Fruit fly (Drosophila melanogaster) whole organism, adult: Measurements from ENCODE around the gene bcd.

Experiments used
- CG11617 ChIP-seq: fragments of 200-800 bp; sonication (Bioruptor generic); optimal IDR thresholded peaks from 2 replicates; lab custom pipeline; 2017; ENCODE audit warnings: mild to moderate bottlenecking, missing biosample characterization, missing genetic modification reagents, missing genetic modification characterization
- CG12768 ChIP-seq: fragments of 200-800 bp; sonication (Bioruptor generic); optimal IDR thresholded peaks from 2 replicates; lab custom pipeline; 2017; ENCODE audit warnings: missing biosample characterization, missing genetic modification characterization, mild to moderate bottlenecking, moderate library complexity, missing genetic modification reagents
- CG14711 ChIP-seq: fragments of 200-800 bp; sonication (Bioruptor generic); optimal IDR thresholded peaks from 2 replicates; lab custom pipeline; 2018; ENCODE audit warnings: missing biosample characterization, mild to moderate bottlenecking, missing genetic modification characterization, moderate library complexity
- CG1620 ChIP-seq: fragments of 200-800 bp; sonication (Bioruptor generic); optimal IDR thresholded peaks from 2 replicates; lab custom pipeline; 2016; ENCODE audit warnings: missing biosample characterization, missing genetic modification characterization
- CG33017 ChIP-seq: fragments of 200-800 bp; sonication (Bioruptor generic); optimal IDR thresholded peaks from 2 replicates; lab custom pipeline; 2018; ENCODE audit warnings: missing biosample characterization, mild to moderate bottlenecking, missing genetic modification characterization, moderate library complexity
- CG5204 ChIP-seq: fragments of 200-800 bp; sonication (Bioruptor generic); optimal IDR thresholded peaks from 2 replicates; lab custom pipeline; 2016; ENCODE audit warnings: missing biosample characterization, missing genetic modification characterization
- CG7045 ChIP-seq: fragments of 200-800 bp; sonication (Bioruptor generic); optimal IDR thresholded peaks from 2 replicates; lab custom pipeline; 2017; ENCODE audit warnings: missing biosample characterization, mild to moderate bottlenecking, missing genetic modification characterization
- CG7101 ChIP-seq: fragments of 200-800 bp; sonication (Bioruptor generic); optimal IDR thresholded peaks from 2 replicates; lab custom pipeline; 2018; ENCODE audit warnings: missing biosample characterization, mild to moderate bottlenecking, missing genetic modification characterization, moderate library complexity
- Clk ChIP-seq: fragments of 200-800 bp; sonication (Bioruptor generic); optimal IDR thresholded peaks from 2 replicates; lab custom pipeline; 2017; ENCODE audit warnings: missing biosample characterization, missing genetic modification characterization
- Crg-1 ChIP-seq: fragments of 200-800 bp; sonication (Bioruptor generic); optimal IDR thresholded peaks from 2 replicates; lab custom pipeline; 2016; ENCODE audit warnings: missing biosample characterization, missing genetic modification characterization
- Hr96 ChIP-seq: fragments of 200-800 bp; sonication (Bioruptor generic); optimal IDR thresholded peaks from 2 replicates; lab custom pipeline; 2016; ENCODE audit warnings: missing biosample characterization, missing genetic modification characterization
- Mnt ChIP-seq: fragments of 200-800 bp; sonication (Bioruptor generic); optimal IDR thresholded peaks from 2 replicates; lab custom pipeline; 2016; ENCODE audit warnings: missing biosample characterization, mild to moderate bottlenecking, missing genetic modification characterization
- bab1 ChIP-seq: fragments of 200-800 bp; sonication (Bioruptor generic); optimal IDR thresholded peaks from 3 replicates; lab custom pipeline; 2019; ENCODE audit warnings: missing biosample characterization, mild to moderate bottlenecking, missing genetic modification characterization, moderate library complexity
- cic ChIP-seq: fragments of 200-800 bp; sonication (Bioruptor generic); optimal IDR thresholded peaks from 2 replicates; lab custom pipeline; 2017; ENCODE audit warnings: missing biosample characterization, mild to moderate bottlenecking, missing genetic modification characterization, moderate library complexity
- cnc ChIP-seq, 2 experiments: fragments of >200 bp; optimal IDR thresholded peaks; 2 replicates each; lab custom pipeline; 2017
- kay ChIP-seq: fragments of 200-800 bp; sonication (Bioruptor generic); peaks from one replicate; lab custom pipeline; 2016; ENCODE audit warnings: missing biosample characterization, missing genetic modification characterization, borderline replicate concordance
- ovo ChIP-seq: fragments of 200-800 bp; sonication (Bioruptor generic); optimal IDR thresholded peaks from 2 replicates; lab custom pipeline; 2016; ENCODE audit warnings: missing biosample characterization, missing genetic modification characterization
- pad ChIP-seq: fragments of 200-800 bp; sonication (Bioruptor generic); optimal IDR thresholded peaks from 3 replicates; lab custom pipeline; 2017; ENCODE audit warnings: missing biosample characterization, missing genetic modification characterization, mild to moderate bottlenecking, moderate library complexity, missing genetic modification reagents
- tj ChIP-seq: fragments of 200-800 bp; sonication (Bioruptor generic); optimal IDR thresholded peaks from 3 replicates; lab custom pipeline; 2017; ENCODE audit warnings: missing biosample characterization, mild to moderate bottlenecking, missing genetic modification characterization, moderate library complexity
- toe ChIP-seq: fragments of 200-800 bp; sonication (Bioruptor generic); optimal IDR thresholded peaks from 2 replicates; lab custom pipeline; 2016; ENCODE audit warnings: missing biosample characterization, missing genetic modification characterization

bcd gene

dm6 chr3R:6780004-6780403, 20.7 kb upstream of the bcd start:
- TF ChIP-seq kay (GFP tag; lab: Kevin White, UChicago) (no peak), CG7101 (tag; lab: Kevin White, UChicago) (no peak), cnc (optimal IDR thresholded peaks at IDR 0.05; lab: Kevin White, UChicago) (no peak), pad (GFP tag; lab: Kevin White, UChicago) (no peak), CG5204 (no peak), CG14711 (tag; lab: Kevin White, UChicago) (no peak), tj (no peak), CG12768 (no peak), CG11617 (GFP tag; lab: Kevin White, UChicago) (no peak), cic (GFP tag; lab: Kevin White, UChicago) (no peak), Clk (GFP tag; lab: Kevin White, UChicago) (no peak), CG1620 (GFP tag; lab: Kevin White, UChicago) (no peak), CG7045 (GFP tag; lab: Kevin White, UChicago) (no peak), ovo (GFP tag; lab: Kevin White, UChicago) (no peak), toe (GFP tag; lab: Kevin White, UChicago) (no peak), CG33017 (tag; lab: Kevin White, UChicago) (no peak)

dm6 chr3R:6776797-6777196, 17.5 kb upstream of the bcd start:
- TF ChIP-seq Clk (GFP tag; lab: Kevin White, UChicago): no peak
- no peak for TF ChIP-seq tj
- TF ChIP-seq kay (GFP tag; lab: Kevin White, UChicago): peak; percentile 8

- TF ChIP-seq CG7045 (GFP tag; lab: Kevin White, UChicago) (no peak), Clk (GFP tag; lab: Kevin White, UChicago) (no peak), Crg-1 (GFP tag; lab: Kevin White, UChicago) (no peak), toe (GFP tag; lab: Kevin White, UChicago) (no peak), Hr96 (GFP tag; lab: Kevin White, UChicago) (no peak), CG33017 (tag; lab: Kevin White, UChicago) (no peak), kay (GFP tag; lab: Kevin White, UChicago) (no peak), tj (no peak), CG5204 (no peak), CG11617 (GFP tag; lab: Kevin White, UChicago) (no peak), pad (GFP tag; lab: Kevin White, UChicago) (no peak), CG12768 (no peak), bab1 (no peak), cic (GFP tag; lab: Kevin White, UChicago) (no peak), ovo (GFP tag; lab: Kevin White, UChicago) (no peak), CG7101 (tag; lab: Kevin White, UChicago) (no peak), CG14711 (tag; lab: Kevin White, UChicago) (no peak), CG1620 (GFP tag; lab: Kevin White, UChicago) (no peak)
Observed at dm6 chr3R:6771797-6772196, 12.5 kb upstream of the bcd start.

- TF ChIP-seq toe (GFP tag; lab: Kevin White, UChicago) (no peak), cnc (optimal IDR thresholded peaks at IDR 0.05; lab: Kevin White, UChicago) (no peak), CG14711 (tag; lab: Kevin White, UChicago) (no peak), CG7101 (tag; lab: Kevin White, UChicago) (no peak), CG5204 (no peak), Crg-1 (GFP tag; lab: Kevin White, UChicago) (no peak), pad (GFP tag; lab: Kevin White, UChicago) (no peak), CG1620 (GFP tag; lab: Kevin White, UChicago) (no peak)
Observed at dm6 chr3R:6768256-6768655, 9.0 kb upstream of the bcd start.

- TF ChIP-seq Clk (GFP tag; lab: Kevin White, UChicago) (no peak), CG1620 (GFP tag; lab: Kevin White, UChicago) (no peak), CG5204 (no peak), Hr96 (GFP tag; lab: Kevin White, UChicago) (no peak), ovo (GFP tag; lab: Kevin White, UChicago) (no peak), kay (GFP tag; lab: Kevin White, UChicago) (no peak), bab1 (no peak), CG11617 (GFP tag; lab: Kevin White, UChicago) (no peak)
Observed at dm6 chr3R:6766928-6767327, 7.7 kb upstream of the bcd start.

- TF ChIP-seq kay (GFP tag; lab: Kevin White, UChicago) (peak; percentile 27), pad (GFP tag; lab: Kevin White, UChicago) (no peak)
Observed at dm6 chr3R:6766171-6766591, 6.9 kb upstream of the bcd start.

- TF ChIP-seq CG33017 (tag; lab: Kevin White, UChicago): no peak
- no peak for TF ChIP-seq cic (GFP tag; lab: Kevin White, UChicago)
- TF ChIP-seq kay (GFP tag; lab: Kevin White, UChicago): no peak
- TF ChIP-seq CG7101 (tag; lab: Kevin White, UChicago): no peak
- no peak for TF ChIP-seq pad (GFP tag; lab: Kevin White, UChicago)
- no peak for TF ChIP-seq CG7045 (GFP tag; lab: Kevin White, UChicago)
- TF ChIP-seq tj: no peak
- no peak for TF ChIP-seq Mnt
- TF ChIP-seq CG5204: no peak
- no peak for TF ChIP-seq ovo (GFP tag; lab: Kevin White, UChicago)
- TF ChIP-seq Clk (GFP tag; lab: Kevin White, UChicago): no peak
- TF ChIP-seq Hr96 (GFP tag; lab: Kevin White, UChicago): no peak
- TF ChIP-seq Crg-1 (GFP tag; lab: Kevin White, UChicago): no peak
- TF ChIP-seq CG11617 (GFP tag; lab: Kevin White, UChicago): no peak
- no peak for TF ChIP-seq CG12768
- TF ChIP-seq cnc (optimal IDR thresholded peaks at IDR 0.05; lab: Kevin White, UChicago): no peak
- TF ChIP-seq CG1620 (GFP tag; lab: Kevin White, UChicago): no peak
- no peak for TF ChIP-seq bab1
- no peak for TF ChIP-seq CG14711 (tag; lab: Kevin White, UChicago)
- TF ChIP-seq toe (GFP tag; lab: Kevin White, UChicago): no peak
Observed at dm6 chr3R:6764848-6765247, 5.6 kb upstream of the bcd start.
